Worm (Caenorhabditis elegans): ENCODE data around the gene fbxc-26.

- TF ChIP-seq scrt-1 (GFP tag; IDR thresholded peaks at IDR 0.05) (no peak), flt-1 (GFP tag; IDR thresholded peaks at IDR 0.05) (no peak), ama-1 (optimal IDR thresholded peaks at IDR 0.05) (no peak), tbx-37 (GFP tag; conservative IDR thresholded peaks at IDR 0.05) (no peak), pes-1 (GFP tag; IDR thresholded peaks at IDR 0.05) (no peak), ets-7 (tag; optimal IDR thresholded peaks at IDR 0.05) (no peak)
Observed at ce11 chrII:1728253-1728652, 33.8 kb upstream of the fbxc-26 start, which contains the start of gene btb-9.
